Fruit fly (Drosophila melanogaster): ENCODE data around the gene Gale.

DNA sequence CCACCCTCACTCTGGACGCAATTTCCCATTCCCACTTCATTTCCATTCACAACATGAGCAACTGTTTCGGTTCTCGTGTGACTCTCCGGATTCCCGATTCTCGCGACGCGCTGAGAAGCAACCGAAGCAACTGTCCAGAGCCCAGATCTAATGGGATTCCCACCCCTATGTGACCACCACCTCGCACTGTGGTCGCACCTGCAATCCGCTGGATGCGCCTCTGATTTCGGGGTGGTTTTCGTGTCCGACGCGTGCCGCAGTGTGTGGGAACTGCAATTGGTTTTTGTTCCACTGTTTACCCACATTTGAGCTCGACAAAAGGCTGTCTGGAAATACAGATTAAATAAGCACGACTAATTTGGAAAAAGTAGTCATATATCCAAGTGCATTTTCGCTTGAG lies 27.5 kb downstream of the Gale start:
- TF ChIP-seq CG8301 (tag; optimal IDR thresholded peaks at IDR 0.05) (no peak), CG12605 (GFP tag; IDR thresholded peaks at IDR 0.05) (no peak), Pif1B (GFP tag; optimal IDR thresholded peaks at IDR 0.05) (no peak), EcR (GFP tag; optimal IDR thresholded peaks at IDR 0.05) (no peak), CG4496 (GFP tag; IDR thresholded peaks at IDR 0.05) (no peak), CG14655 (GFP tag; optimal IDR thresholded peaks at IDR 0.05) (no peak), rn (GFP tag; IDR thresholded peaks at IDR 0.05) (no peak), CG13204 (GFP tag; optimal IDR thresholded peaks at IDR 0.05) (no peak), CG9948 (tag; optimal IDR thresholded peaks at IDR 0.05) (no peak)
